Worm (Caenorhabditis elegans) whole organism, mixed stage, embryonic: Measurements from ENCODE around the gene F23A7.5.

Experiments
- M03D4.4 ChIP-seq: sonication (generic microtip); optimal IDR thresholded peaks from 2 replicates; lab custom pipeline; 2017; ENCODE audit warnings: mild to moderate bottlenecking, missing genetic modification characterization, missing compliant biosample characterization
- bed-3 ChIP-seq: fragments of 200-800 bp; sonication (Bioruptor generic); optimal IDR thresholded peaks from 3 replicates; lab custom pipeline; 2018; ENCODE audit warnings: mild to moderate bottlenecking, missing genetic modification characterization, moderate library complexity, missing compliant biosample characterization
- blmp-1 ChIP-seq: fragments of 150-350 bp; optimal IDR thresholded peaks from 2 replicates; lab custom pipeline; 2014; ENCODE audit warnings: missing biosample characterization, missing genetic modification characterization
- ceh-39 ChIP-seq: fragments of 150-350 bp; optimal IDR thresholded peaks from 2 replicates; lab custom pipeline; 2014; ENCODE audit warnings: missing biosample characterization, missing genetic modification characterization
- ceh-43 ChIP-seq: fragments of 200-800 bp; sonication (Bioruptor generic); optimal IDR thresholded peaks from 2 replicates; lab custom pipeline; 2018; ENCODE audit warnings: mild to moderate bottlenecking, missing genetic modification characterization, moderate library complexity, missing compliant biosample characterization
- ceh-83 ChIP-seq: fragments of 200-800 bp; sonication (Bioruptor generic); optimal IDR thresholded peaks from 2 replicates; lab custom pipeline; 2018; ENCODE audit warnings: mild to moderate bottlenecking, missing genetic modification characterization, missing compliant biosample characterization
- cnd-1 ChIP-seq: fragments of 200-800 bp; sonication (Bioruptor generic); optimal IDR thresholded peaks from 2 replicates; lab custom pipeline; 2018; ENCODE audit warnings: mild to moderate bottlenecking, missing genetic modification characterization, missing compliant biosample characterization
- drap-1 ChIP-seq: fragments of 200-800 bp; sonication (Bioruptor generic); optimal IDR thresholded peaks from 3 replicates; lab custom pipeline; 2018; ENCODE audit warnings: mild to moderate bottlenecking, missing genetic modification characterization, missing compliant biosample characterization
- elt-1 ChIP-seq: sonication (generic microtip); optimal IDR thresholded peaks from 2 replicates; lab custom pipeline; 2017; ENCODE audit warnings: missing genetic modification characterization, mild to moderate bottlenecking, missing compliant biosample characterization, antibody characterized with exemption, moderate library complexity, borderline replicate concordance; ENCODE audit not compliant: insufficient read depth
- elt-3 ChIP-seq: fragments of 150-350 bp; optimal IDR thresholded peaks from 2 replicates; lab custom pipeline; 2014; ENCODE audit warnings: missing biosample characterization, missing genetic modification characterization
- flh-1 ChIP-seq: fragments of 200-800 bp; sonication (Bioruptor generic); optimal IDR thresholded peaks from 2 replicates; lab custom pipeline; 2018; ENCODE audit warnings: mild to moderate bottlenecking, missing genetic modification characterization, moderate library complexity, missing compliant biosample characterization
- ham-2 ChIP-seq: fragments of 200-800 bp; sonication (Bioruptor generic); optimal IDR thresholded peaks from 2 replicates; lab custom pipeline; 2018; ENCODE audit warnings: mild to moderate bottlenecking, missing genetic modification characterization, missing compliant biosample characterization
- hlh-1 ChIP-seq: fragments of 150-350 bp; optimal IDR thresholded peaks from 2 replicates; lab custom pipeline; 2014; ENCODE audit warnings: missing biosample characterization, missing genetic modification reagents, missing genetic modification characterization
- lin-13 ChIP-seq: fragments of 150-350 bp; optimal IDR thresholded peaks from 2 replicates; lab custom pipeline; 2014; ENCODE audit warnings: missing biosample characterization, missing genetic modification characterization
- lin-32 ChIP-seq: fragments of 200-800 bp; sonication (Bioruptor generic); optimal IDR thresholded peaks from 2 replicates; lab custom pipeline; 2018; ENCODE audit warnings: mild to moderate bottlenecking, missing genetic modification characterization, missing compliant biosample characterization
- mab-5 ChIP-seq: fragments of 150-350 bp; optimal IDR thresholded peaks from 2 replicates; lab custom pipeline; 2014; ENCODE audit warnings: missing biosample characterization, missing genetic modification characterization
- mep-1 ChIP-seq: fragments of 150-350 bp; optimal IDR thresholded peaks from 2 replicates; lab custom pipeline; 2017; ENCODE audit warnings: missing biosample characterization, missing genetic modification reagents, missing genetic modification characterization, inconsistent platforms
- mls-2 ChIP-seq: sonication (generic microtip); optimal IDR thresholded peaks from 2 replicates; lab custom pipeline; 2016; ENCODE audit warnings: mild to moderate bottlenecking, missing genetic modification characterization, moderate library complexity, missing compliant biosample characterization
- nhr-12 ChIP-seq: fragments of 150-350 bp; optimal IDR thresholded peaks from 2 replicates; lab custom pipeline; 2014; ENCODE audit warnings: missing biosample characterization, missing genetic modification characterization
- nhr-2 ChIP-seq: fragments of 150-350 bp; optimal IDR thresholded peaks from 2 replicates; lab custom pipeline; 2014; ENCODE audit warnings: missing biosample characterization, missing genetic modification characterization
- nhr-237 ChIP-seq: fragments of 150-350 bp; optimal IDR thresholded peaks from 2 replicates; lab custom pipeline; 2014; ENCODE audit warnings: missing biosample characterization, missing genetic modification characterization
- nhr-28 ChIP-seq: fragments of 150-350 bp; optimal IDR thresholded peaks from 2 replicates; lab custom pipeline; 2014; ENCODE audit warnings: missing biosample characterization, missing genetic modification characterization
- nhr-76 ChIP-seq: sonication (generic microtip); optimal IDR thresholded peaks from 2 replicates; lab custom pipeline; 2017; ENCODE audit warnings: missing biosample characterization, missing genetic modification characterization
- pha-4 ChIP-seq: fragments of 150-350 bp; optimal IDR thresholded peaks from 2 replicates; lab custom pipeline; 2018; ENCODE audit warnings: missing biosample characterization, missing genetic modification reagents, missing genetic modification characterization
- sem-2 ChIP-seq: fragments of 200-800 bp; sonication (Bioruptor generic); optimal IDR thresholded peaks from 2 replicates; lab custom pipeline; 2018; ENCODE audit warnings: mild to moderate bottlenecking, missing genetic modification characterization, missing compliant biosample characterization
- snpc-4 ChIP-seq: fragments of 150-350 bp; optimal IDR thresholded peaks from 2 replicates; lab custom pipeline; 2014; ENCODE audit warnings: missing biosample characterization, missing genetic modification characterization
- sptf-1 ChIP-seq: sonication (generic microtip); optimal IDR thresholded peaks from 2 replicates; lab custom pipeline; 2017; ENCODE audit warnings: mild to moderate bottlenecking, missing genetic modification characterization, moderate library complexity, missing compliant biosample characterization
- unc-120 ChIP-seq: sonication (generic microtip); optimal IDR thresholded peaks from 2 replicates; lab custom pipeline; 2017; ENCODE audit warnings: missing genetic modification characterization, missing compliant biosample characterization; ENCODE audit not compliant: poor library complexity, severe bottlenecking
- unc-39 ChIP-seq: fragments of 150-350 bp; optimal IDR thresholded peaks from 2 replicates; lab custom pipeline; 2014; ENCODE audit warnings: missing biosample characterization, missing genetic modification characterization
- unc-62 ChIP-seq: fragments of 150-350 bp; optimal IDR thresholded peaks from 2 replicates; lab custom pipeline; 2014; ENCODE audit warnings: missing biosample characterization, missing genetic modification reagents, missing genetic modification characterization
- zip-8 ChIP-seq: fragments of 150-350 bp; optimal IDR thresholded peaks from 2 replicates; lab custom pipeline; 2014; ENCODE audit warnings: missing biosample characterization, missing genetic modification characterization
- ztf-11 ChIP-seq: fragments of 150-350 bp; optimal IDR thresholded peaks from 2 replicates; lab custom pipeline; 2014; ENCODE audit warnings: missing biosample characterization, missing genetic modification characterization

The F23A7.5 gene

ce11 chrX:16228622-16229021, at the start of gene F23A7.5:
Gene F23A7.5, plus strand, starts transcription at chrX:16228922.
- TF ChIP-seq ceh-39 (tag; lab: Kevin White, UChicago) (no peak), drap-1 (no peak), sem-2 (no peak), bed-3 (no peak), ceh-43 (no peak), mls-2 (no peak), flh-1 (no peak), zip-8 (tag; lab: Kevin White, UChicago) (no peak), M03D4.4 (tag; lab: Kevin White, UChicago) (no peak), unc-39 (no peak), nhr-2 (tag; lab: Kevin White, UChicago) (no peak), ham-2 (GFP tag; lab: Kevin White, UChicago) (no peak), nhr-12 (tag; lab: Kevin White, UChicago) (no peak), mep-1 (no peak), nhr-28 (tag; lab: Kevin White, UChicago) (no peak), unc-120 (tag; lab: Kevin White, UChicago) (no peak), snpc-4 (tag; lab: Kevin White, UChicago) (no peak), nhr-237 (tag; lab: Kevin White, UChicago) (no peak), mab-5 (tag; lab: Kevin White, UChicago) (no peak), lin-13 (tag; lab: Kevin White, UChicago) (no peak)

- no peak for TF ChIP-seq nhr-12 (tag; lab: Kevin White, UChicago)
- no peak for TF ChIP-seq mep-1
- TF ChIP-seq zip-8 (tag; lab: Kevin White, UChicago): no peak
- TF ChIP-seq M03D4.4 (tag; lab: Kevin White, UChicago): no peak
- TF ChIP-seq elt-3: no peak
- no peak for TF ChIP-seq sem-2
- no peak for TF ChIP-seq drap-1
- TF ChIP-seq nhr-76 (tag; lab: Kevin White, UChicago): no peak
- no peak for TF ChIP-seq ham-2 (GFP tag; lab: Kevin White, UChicago)
- no peak for TF ChIP-seq lin-32 (GFP tag; lab: Kevin White, UChicago)
- no peak for TF ChIP-seq flh-1
- no peak for TF ChIP-seq ztf-11
- no peak for TF ChIP-seq ceh-43
- TF ChIP-seq sptf-1: no peak
- TF ChIP-seq bed-3: no peak
- TF ChIP-seq lin-13 (tag; lab: Kevin White, UChicago): no peak
- no peak for TF ChIP-seq cnd-1 (tag; lab: Kevin White, UChicago)
Measured at ce11 chrX:16184069-16184468, 44.7 kb upstream of the F23A7.5 start, which contains the start of gene nlp-67. Gene nlp-67, plus strand, starts transcription at chrX:16184369.

- TF ChIP-seq elt-1 (tag; lab: Kevin White, UChicago) (peak; percentile 25), ceh-83 (GFP tag; lab: Kevin White, UChicago) (no peak)
- TF ChIP-seq, all 35 proteins: peak for 1
Measured at ce11 chrX:16189227-16189906, 39.4 kb upstream of the F23A7.5 start, which contains the start of gene slc-25A21. Gene slc-25A21, plus strand, starts transcription at chrX:16189856.

- no peak for TF ChIP-seq ztf-11
- no peak for TF ChIP-seq lin-32 (GFP tag; lab: Kevin White, UChicago)
- no peak for TF ChIP-seq lin-13 (tag; lab: Kevin White, UChicago)
- TF ChIP-seq nhr-28 (tag; lab: Kevin White, UChicago): no peak
- TF ChIP-seq nhr-76 (tag; lab: Kevin White, UChicago): no peak
- no peak for TF ChIP-seq drap-1
- no peak for TF ChIP-seq nhr-237 (tag; lab: Kevin White, UChicago)
- no peak for TF ChIP-seq mab-5 (tag; lab: Kevin White, UChicago)
- no peak for TF ChIP-seq nhr-12 (tag; lab: Kevin White, UChicago)
- no peak for TF ChIP-seq M03D4.4 (tag; lab: Kevin White, UChicago)
- TF ChIP-seq unc-62 (GFP tag; lab: Kevin White, UChicago): no peak
- no peak for TF ChIP-seq cnd-1 (tag; lab: Kevin White, UChicago)
- no peak for TF ChIP-seq flh-1
- TF ChIP-seq blmp-1 (tag; lab: Kevin White, UChicago): no peak
- TF ChIP-seq hlh-1: no peak
- no peak for TF ChIP-seq ceh-43
- TF ChIP-seq ceh-83 (GFP tag; lab: Kevin White, UChicago): no peak
- no peak for TF ChIP-seq zip-8 (tag; lab: Kevin White, UChicago)
- no peak for TF ChIP-seq pha-4 (tag; lab: Kevin White, UChicago)
- TF ChIP-seq, all 35 proteins: peak for 0
Measured at ce11 chrX:16192574-16192973, 36.1 kb upstream of the F23A7.5 start.
